Worm (Caenorhabditis elegans) whole organism, midembryonic: Measurements from ENCODE around the gene bath-41.
A peak's percentile ranks its signal among the peaks of the same experiment; 100 is the strongest.

ENCODE experiments used
- T22C8.4 ChIP-seq: fragments of 200-800 bp; sonication (Bioruptor generic); IDR thresholded peaks from 2 replicates; pipeline ENCODE4 v1.3.6; 2022; ENCODE audit warnings: missing genetic modification characterization, missing compliant biosample characterization
- cog-1 ChIP-seq: sonication (generic microtip); optimal IDR thresholded peaks from 2 replicates; lab custom pipeline; 2016; ENCODE audit warnings: missing genetic modification characterization, missing compliant biosample characterization
- flt-1 ChIP-seq: fragments of 200-800 bp; sonication (Bioruptor generic); IDR thresholded peaks from 2 replicates; pipeline ENCODE4 v1.3.6; 2022; ENCODE audit warnings: missing genetic modification characterization, missing compliant biosample characterization
- klf-2 ChIP-seq: fragments of 200-800 bp; sonication (Bioruptor generic); conservative IDR thresholded peaks from 2 replicates; pipeline ENCODE4 v1.3.6; 2022; ENCODE audit warnings: missing genetic modification reagents, missing genetic modification characterization, missing compliant biosample characterization
- med-1 ChIP-seq: sonication (generic microtip); optimal IDR thresholded peaks from 2 replicates; lab custom pipeline; 2017; ENCODE audit warnings: missing genetic modification characterization, mild to moderate bottlenecking, missing compliant biosample characterization, antibody characterized with exemption, missing genetic modification reagents; ENCODE audit not compliant: insufficient read depth
- ref-1 ChIP-seq: fragments of 200-800 bp; sonication (Bioruptor generic); conservative IDR thresholded peaks from 2 replicates; pipeline ENCODE4 v1.3.6; 2022; ENCODE audit warnings: missing genetic modification reagents, missing genetic modification characterization, missing compliant biosample characterization
- tab-1 ChIP-seq: fragments of 200-800 bp; sonication (Bioruptor generic); IDR thresholded peaks from 2 replicates; pipeline ENCODE4 v1.3.6; 2022; ENCODE audit warnings: missing genetic modification characterization, missing compliant biosample characterization
- ztf-23 ChIP-seq: fragments of 200-800 bp; sonication (Bioruptor generic); IDR thresholded peaks from 2 replicates; pipeline ENCODE4 v1.3.6; 2022; ENCODE audit warnings: missing genetic modification reagents, missing genetic modification characterization, missing compliant biosample characterization
- ztf-29 ChIP-seq: fragments of 200-800 bp; sonication (Bioruptor generic); IDR thresholded peaks from 2 replicates; pipeline ENCODE4 v1.3.6; 2022; ENCODE audit warnings: missing genetic modification reagents, missing genetic modification characterization, missing compliant biosample characterization

The bath-41 gene

ce11 chrIII:6722208-6722679 lies at the start of gene bath-41, which contains the start of gene F37A4.2:
Gene bath-41 (minus strand): TSS chrIII:6722258.
Gene F37A4.2 (plus strand): TSS chrIII:6722454.
- TF ChIP-seq ztf-29 (GFP tag; lab: Robert Waterston, UW) (no peak), T22C8.4 (no peak), ztf-23 (GFP tag; lab: Robert Waterston, UW) (no peak), cog-1 (tag; lab: Kevin White, UChicago) (no peak), med-1 (GFP tag; lab: Kevin White, UChicago) (no peak), ref-1 (GFP tag; lab: Robert Waterston, UW) (no peak), tab-1 (GFP tag; lab: Robert Waterston, UW) (no peak), klf-2 (no peak), flt-1 (GFP tag; lab: Robert Waterston, UW) (no peak)

ce11 chrIII:6756769-6757168 lies 34.7 kb upstream of the bath-41 start:
- TF ChIP-seq cog-1 (tag; lab: Kevin White, UChicago) = no peak
- TF ChIP-seq ztf-29 (GFP tag; lab: Robert Waterston, UW) = no peak
- no peak for TF ChIP-seq ztf-23 (GFP tag; lab: Robert Waterston, UW)
- no peak for TF ChIP-seq ref-1 (GFP tag; lab: Robert Waterston, UW)
- TF ChIP-seq med-1 (GFP tag; lab: Kevin White, UChicago) = no peak
- no peak for TF ChIP-seq tab-1 (GFP tag; lab: Robert Waterston, UW)
- no peak for TF ChIP-seq klf-2
- TF ChIP-seq flt-1 (GFP tag; lab: Robert Waterston, UW) = no peak
- TF ChIP-seq T22C8.4 = no peak

ce11 chrIII:6752612-6753011 lies 30.6 kb upstream of the bath-41 start:
- no peak for TF ChIP-seq klf-2
- no peak for TF ChIP-seq flt-1 (GFP tag; lab: Robert Waterston, UW)
- no peak for TF ChIP-seq cog-1 (tag; lab: Kevin White, UChicago)
- no peak for TF ChIP-seq med-1 (GFP tag; lab: Kevin White, UChicago)
- TF ChIP-seq ztf-29 (GFP tag; lab: Robert Waterston, UW) = no peak
- TF ChIP-seq ref-1 (GFP tag; lab: Robert Waterston, UW) = no peak
- TF ChIP-seq tab-1 (GFP tag; lab: Robert Waterston, UW) = no peak
- TF ChIP-seq T22C8.4 = no peak
- TF ChIP-seq ztf-23 (GFP tag; lab: Robert Waterston, UW) = no peak

- TF ChIP-seq ref-1 (GFP tag; lab: Robert Waterston, UW) (no peak), ztf-29 (GFP tag; lab: Robert Waterston, UW) (no peak), med-1 (GFP tag; lab: Kevin White, UChicago) (no peak), cog-1 (tag; lab: Kevin White, UChicago) (no peak), ztf-23 (GFP tag; lab: Robert Waterston, UW) (no peak), T22C8.4 (no peak), flt-1 (GFP tag; lab: Robert Waterston, UW) (no peak), klf-2 (no peak), tab-1 (GFP tag; lab: Robert Waterston, UW) (no peak)
Observed at ce11 chrIII:6746668-6747067, 24.6 kb upstream of the bath-41 start.

ce11 chrIII:6746008-6746407 lies 23.9 kb upstream of the bath-41 start, which contains the start of gene dig-1:
Gene dig-1 (plus strand): TSS chrIII:6746308.
- TF ChIP-seq cog-1 (tag; lab: Kevin White, UChicago) (no peak), ztf-23 (GFP tag; lab: Robert Waterston, UW) (no peak), med-1 (GFP tag; lab: Kevin White, UChicago) (no peak), T22C8.4 (no peak), tab-1 (GFP tag; lab: Robert Waterston, UW) (no peak), flt-1 (GFP tag; lab: Robert Waterston, UW) (no peak)

ce11 chrIII:6742597-6742996 lies 20.5 kb upstream of the bath-41 start:
- no peak for TF ChIP-seq T22C8.4
- TF ChIP-seq med-1 (GFP tag; lab: Kevin White, UChicago) = no peak
- TF ChIP-seq ztf-29 (GFP tag; lab: Robert Waterston, UW) = no peak
- TF ChIP-seq klf-2 = 0 out of 2 replicates have a peak, but pooled peaks have one; percentile 41
- TF ChIP-seq tab-1 (GFP tag; lab: Robert Waterston, UW) = no peak
- no peak for TF ChIP-seq ztf-23 (GFP tag; lab: Robert Waterston, UW)

- TF ChIP-seq cog-1 (tag; lab: Kevin White, UChicago) (no peak), flt-1 (GFP tag; lab: Robert Waterston, UW) (no peak), klf-2 (no peak), ztf-29 (GFP tag; lab: Robert Waterston, UW) (no peak), tab-1 (GFP tag; lab: Robert Waterston, UW) (no peak), ref-1 (GFP tag; lab: Robert Waterston, UW) (no peak), med-1 (GFP tag; lab: Kevin White, UChicago) (no peak), T22C8.4 (no peak), ztf-23 (GFP tag; lab: Robert Waterston, UW) (no peak)
Observed at ce11 chrIII:6740072-6740471, 18.0 kb upstream of the bath-41 start.

- no peak for TF ChIP-seq ztf-29 (GFP tag; lab: Robert Waterston, UW)
Observed at ce11 chrIII:6736971-6737370, 14.9 kb upstream of the bath-41 start, which contains the start of gene K07E12.2. Gene K07E12.2 (plus strand): TSS chrIII:6737271.

- no peak for TF ChIP-seq flt-1 (GFP tag; lab: Robert Waterston, UW)
- no peak for TF ChIP-seq T22C8.4
- no peak for TF ChIP-seq ztf-23 (GFP tag; lab: Robert Waterston, UW)
- TF ChIP-seq med-1 (GFP tag; lab: Kevin White, UChicago) = no peak
- TF ChIP-seq cog-1 (tag; lab: Kevin White, UChicago) = no peak
- no peak for TF ChIP-seq ref-1 (GFP tag; lab: Robert Waterston, UW)
- TF ChIP-seq tab-1 (GFP tag; lab: Robert Waterston, UW) = no peak
- no peak for TF ChIP-seq ztf-29 (GFP tag; lab: Robert Waterston, UW)
- no peak for TF ChIP-seq klf-2
Observed at ce11 chrIII:6736566-6736965, 14.5 kb upstream of the bath-41 start, which contains the start of gene Y102E9.6. Gene Y102E9.6 (minus strand): TSS chrIII:6736666.
